Worm (Caenorhabditis elegans) whole organism, late embryonic: ENCODE measurements around the gene T24B8.7.

Source experiments
- C08G9.2 ChIP-seq: sonication (generic microtip); optimal IDR thresholded peaks from 2 replicates; lab custom pipeline; 2016; ENCODE audit warnings: mild to moderate bottlenecking, missing genetic modification characterization, moderate library complexity, missing compliant biosample characterization
- F13H6.1 ChIP-seq: sonication (generic microtip); optimal IDR thresholded peaks from 2 replicates; lab custom pipeline; 2016; ENCODE audit warnings: missing genetic modification characterization, missing compliant biosample characterization
- Y22D7AL.16 ChIP-seq: sonication (generic microtip); optimal IDR thresholded peaks from 2 replicates; lab custom pipeline; 2016; ENCODE audit warnings: missing genetic modification characterization, missing compliant biosample characterization
- ama-1 ChIP-seq: fragments of 150-350 bp; optimal IDR thresholded peaks from 2 replicates; lab custom pipeline; 2014
- dve-1 ChIP-seq: sonication (generic microtip); optimal IDR thresholded peaks from 2 replicates; lab custom pipeline; 2017; ENCODE audit warnings: antibody characterized with exemption, mild to moderate bottlenecking, missing genetic modification characterization, missing compliant biosample characterization
- ets-4 ChIP-seq: sonication (generic microtip); optimal IDR thresholded peaks from 2 replicates; lab custom pipeline; 2016; ENCODE audit warnings: missing genetic modification characterization, missing compliant biosample characterization
- fkh-6 ChIP-seq: sonication (generic microtip); optimal IDR thresholded peaks from 2 replicates; lab custom pipeline; 2016; ENCODE audit warnings: missing genetic modification characterization, missing compliant biosample characterization
- gmeb-2 ChIP-seq: sonication (generic microtip); optimal IDR thresholded peaks from 2 replicates; lab custom pipeline; 2016; ENCODE audit warnings: missing genetic modification characterization, inconsistent platforms, missing compliant biosample characterization
- nfya-1 ChIP-seq: sonication (generic microtip); optimal IDR thresholded peaks from 2 replicates; lab custom pipeline; 2017; ENCODE audit warnings: missing genetic modification characterization, mild to moderate bottlenecking, missing compliant biosample characterization, antibody characterized with exemption, moderate library complexity
- nhr-11 ChIP-seq: fragments of 150-350 bp; optimal IDR thresholded peaks from 2 replicates; lab custom pipeline; 2014; ENCODE audit warnings: missing biosample characterization, missing genetic modification characterization
- npax-4 ChIP-seq: sonication (generic microtip); optimal IDR thresholded peaks from 2 replicates; lab custom pipeline; 2016; ENCODE audit warnings: missing genetic modification characterization, missing compliant biosample characterization
- sox-4 ChIP-seq: sonication (generic microtip); optimal IDR thresholded peaks from 2 replicates; lab custom pipeline; 2017; ENCODE audit warnings: mild to moderate bottlenecking, missing genetic modification characterization, inconsistent platforms, missing compliant biosample characterization
- unc-86 ChIP-seq: sonication (generic microtip); optimal IDR thresholded peaks from 2 replicates; lab custom pipeline; 2016; ENCODE audit warnings: missing genetic modification characterization, missing compliant biosample characterization

- no peak for TF ChIP-seq sox-4 (tag; lab: Kevin White, UChicago)
- TF ChIP-seq nhr-11 (tag; lab: Kevin White, UChicago), result no peak
- no peak for TF ChIP-seq Y22D7AL.16
- no peak for TF ChIP-seq npax-4 (tag; lab: Kevin White, UChicago)
- TF ChIP-seq ama-1 (lab: Kevin White, UChicago), result no peak
- TF ChIP-seq F13H6.1 (tag; lab: Kevin White, UChicago), result no peak
- peak; percentile 30 for TF ChIP-seq dve-1 (tag; lab: Kevin White, UChicago)
- peak; percentile 71 for TF ChIP-seq nfya-1
- TF ChIP-seq unc-86 (tag; lab: Kevin White, UChicago), result no peak
- TF ChIP-seq C08G9.2, result no peak
- TF ChIP-seq fkh-6 (tag; lab: Kevin White, UChicago), result no peak
- TF ChIP-seq gmeb-2, result no peak
- no peak for TF ChIP-seq ets-4 (tag; lab: Kevin White, UChicago)
Observed at ce11 chrII:9057035-9057668, 3.7 kb upstream of the T24B8.7 start, which contains the start of gene rpl-32.
